Worm (Caenorhabditis elegans): ENCODE data around the gene T16G1.18.

The T16G1.18 gene

DNA sequence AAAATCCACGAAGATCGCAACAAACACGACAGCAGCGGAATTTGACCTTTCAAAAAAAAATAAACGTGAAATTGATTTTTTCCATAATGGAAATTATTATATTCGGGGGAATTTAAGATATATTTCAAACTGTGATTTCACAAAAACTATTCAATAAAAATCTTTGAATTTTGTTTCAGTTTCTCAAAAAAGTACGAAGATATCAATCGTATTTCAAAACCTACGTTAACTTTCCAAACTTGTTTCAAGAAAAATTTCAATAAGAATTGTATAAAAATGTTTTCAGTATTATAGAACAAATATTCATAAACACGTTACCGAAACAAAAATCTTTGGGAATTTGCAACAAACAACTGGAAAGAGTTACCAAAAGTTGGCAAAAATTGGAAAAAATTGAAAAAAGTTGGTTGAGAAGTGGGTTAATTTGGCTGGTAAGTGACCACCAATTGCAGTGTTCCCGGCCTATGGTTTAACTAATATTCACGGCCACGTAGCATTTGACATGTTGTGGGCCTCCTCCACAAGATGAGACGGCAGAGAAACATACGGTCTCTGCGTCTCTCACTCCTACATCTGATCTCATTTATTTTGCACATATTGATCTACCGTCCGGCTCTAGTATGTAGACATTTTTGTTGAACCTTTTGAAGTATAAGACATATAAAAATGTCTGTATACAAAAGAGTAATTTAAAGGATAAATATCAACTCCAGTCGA lies at the start of gene T16G1.18, which contains the start of gene T16G1.9:
T16G1.18 (plus strand) TSS at position 493 of the 717 bp plus-strand sequence.
T16G1.9 (minus strand) TSS at position 51 of the 717 bp plus-strand sequence.
- peak; percentile 42 for TF ChIP-seq hmg-11 (tag; optimal IDR thresholded peaks at IDR 0.05)
- peak; percentile 22 for TF ChIP-seq pqm-1 (tag; optimal IDR thresholded peaks at IDR 0.05)
- TF ChIP-seq nhr-23 (tag; optimal IDR thresholded peaks at IDR 0.05), result peak; percentile 18
- TF ChIP-seq nhr-12 (tag; optimal IDR thresholded peaks at IDR 0.05), result no peak
- TF ChIP-seq lin-39 (tag; optimal IDR thresholded peaks at IDR 0.05), result peak; percentile 4
- peak; percentile 71 for TF ChIP-seq pha-4 (tag; optimal IDR thresholded peaks at IDR 0.05)
- TF ChIP-seq lin-15B (tag; optimal IDR thresholded peaks at IDR 0.05), result peak; percentile 58
- TF ChIP-seq ceh-16 (tag; optimal IDR thresholded peaks at IDR 0.05), result no peak
- no peak for TF ChIP-seq elt-1 (tag; optimal IDR thresholded peaks at IDR 0.05)
- TF ChIP-seq aly-2 (tag; optimal IDR thresholded peaks at IDR 0.05), result no peak
- peak; percentile 42 for TF ChIP-seq elt-2 (tag; optimal IDR thresholded peaks at IDR 0.05)
- no peak for TF ChIP-seq daf-12 (tag; optimal IDR thresholded peaks at IDR 0.05)
- TF ChIP-seq snpc-4 (tag; optimal IDR thresholded peaks at IDR 0.05), result peak; percentile 54
- TF ChIP-seq nhr-25 (tag; optimal IDR thresholded peaks at IDR 0.05), result peak; percentile 54
- peak; percentile 72 for TF ChIP-seq ama-1 (optimal IDR thresholded peaks at IDR 0.05)
- no peak for TF ChIP-seq tbx-2 (tag; optimal IDR thresholded peaks at IDR 0.05)
- TF ChIP-seq unc-39 (tag; optimal IDR thresholded peaks at IDR 0.05), result no peak
- peak; percentile 6 for TF ChIP-seq nhr-43 (tag; optimal IDR thresholded peaks at IDR 0.05; ENCODE audit: poor library complexity, severe bottlenecking)
- no peak for TF ChIP-seq unc-62 (GFP tag; optimal IDR thresholded peaks at IDR 0.05)
- TF ChIP-seq sea-2 (GFP tag; optimal IDR thresholded peaks at IDR 0.05), result no peak
- no peak for TF ChIP-seq ZK546.5 (tag; optimal IDR thresholded peaks at IDR 0.05)
- TF ChIP-seq fkh-10 (GFP tag; optimal IDR thresholded peaks at IDR 0.05), result no peak
- TF ChIP-seq lsy-12 (tag; optimal IDR thresholded peaks at IDR 0.05), result no peak

- peak; percentile 91 for TF ChIP-seq pha-4 (tag; optimal IDR thresholded peaks at IDR 0.05)
- no peak for TF ChIP-seq nhr-12 (tag; optimal IDR thresholded peaks at IDR 0.05)
These were observed 47.0 kb upstream of the T16G1.18 start, which contains the start of gene ttr-27 for ce11 chrV:12904054-12904453. TSS of gene ttr-27 (minus strand) at chrV:12904098.

ce11 chrV:12905074-12905473 lies 46.0 kb upstream of the T16G1.18 start, which contains the start of gene ttr-28:
TSS of gene ttr-28 (minus strand) at chrV:12905174.
- no peak for TF ChIP-seq nhr-23 (tag; optimal IDR thresholded peaks at IDR 0.05)
- TF ChIP-seq ceh-28 (tag; optimal IDR thresholded peaks at IDR 0.05), result no peak
- TF ChIP-seq egl-5 (tag; optimal IDR thresholded peaks at IDR 0.05), result no peak
- TF ChIP-seq pha-4 (tag; optimal IDR thresholded peaks at IDR 0.05), result peak; percentile 17

ce11 chrV:12906732-12907131 lies 44.4 kb upstream of the T16G1.18 start, which contains the start of gene ttr-29:
TSS of gene ttr-29 (minus strand) at chrV:12906832.
- TF ChIP-seq pha-4 (tag; optimal IDR thresholded peaks at IDR 0.05) (peak; percentile 90), ZK546.5 (tag; optimal IDR thresholded peaks at IDR 0.05) (no peak)

ce11 chrV:12907436-12907835 lies 43.7 kb upstream of the T16G1.18 start:
- no peak for TF ChIP-seq nhr-11 (tag; optimal IDR thresholded peaks at IDR 0.05)
- no peak for TF ChIP-seq pqm-1 (tag; optimal IDR thresholded peaks at IDR 0.05)
- TF ChIP-seq ceh-16 (tag; optimal IDR thresholded peaks at IDR 0.05), result no peak
- TF ChIP-seq sea-2 (GFP tag; optimal IDR thresholded peaks at IDR 0.05), result no peak
- TF ChIP-seq zag-1 (tag; optimal IDR thresholded peaks at IDR 0.05), result no peak
- no peak for TF ChIP-seq lin-15B (tag; optimal IDR thresholded peaks at IDR 0.05)
- no peak for TF ChIP-seq pha-4 (tag; optimal IDR thresholded peaks at IDR 0.05)
- no peak for TF ChIP-seq mml-1 (tag; optimal IDR thresholded peaks at IDR 0.05)
- TF ChIP-seq nhr-12 (tag; optimal IDR thresholded peaks at IDR 0.05), result no peak
- TF ChIP-seq hmg-11 (tag; optimal IDR thresholded peaks at IDR 0.05), result no peak
- no peak for TF ChIP-seq nhr-67 (tag; optimal IDR thresholded peaks at IDR 0.05)
- no peak for TF ChIP-seq elt-3 (tag; optimal IDR thresholded peaks at IDR 0.05)
- no peak for TF ChIP-seq R02D3.7 (tag; optimal IDR thresholded peaks at IDR 0.05)
- TF ChIP-seq daf-12 (tag; optimal IDR thresholded peaks at IDR 0.05), result no peak
- no peak for TF ChIP-seq ztf-4 (tag; optimal IDR thresholded peaks at IDR 0.05)
- no peak for TF ChIP-seq egl-27 (tag; optimal IDR thresholded peaks at IDR 0.05)
- no peak for TF ChIP-seq fkh-2 (tag; optimal IDR thresholded peaks at IDR 0.05)
- no peak for TF ChIP-seq nhr-23 (tag; optimal IDR thresholded peaks at IDR 0.05)
- TF ChIP-seq nhr-43 (tag; optimal IDR thresholded peaks at IDR 0.05; ENCODE audit: poor library complexity, severe bottlenecking), result no peak

All from whole organism, L3 larva.